Fruit fly (Drosophila melanogaster) Kc167 (cell line): ENCODE data around the gene ldbr.

Experiments used
- h ChIP-seq: fragments of >200 bp; optimal IDR thresholded peaks from 3 replicates; lab custom pipeline; 2018; ENCODE audit warnings: missing external identifiers
- insv ChIP-seq: fragments of >200 bp; optimal IDR thresholded peaks from 3 replicates; lab custom pipeline; 2018; ENCODE audit warnings: missing external identifiers
- psq ChIP-seq: fragments of >200 bp; optimal IDR thresholded peaks from 2 replicates; lab custom pipeline; 2017; ENCODE audit warnings: missing external identifiers
- ttk ChIP-seq: sonication (Bioruptor generic); optimal IDR thresholded peaks from 2 replicates; lab custom pipeline; 2017; ENCODE audit warnings: missing external identifiers

DNA sequence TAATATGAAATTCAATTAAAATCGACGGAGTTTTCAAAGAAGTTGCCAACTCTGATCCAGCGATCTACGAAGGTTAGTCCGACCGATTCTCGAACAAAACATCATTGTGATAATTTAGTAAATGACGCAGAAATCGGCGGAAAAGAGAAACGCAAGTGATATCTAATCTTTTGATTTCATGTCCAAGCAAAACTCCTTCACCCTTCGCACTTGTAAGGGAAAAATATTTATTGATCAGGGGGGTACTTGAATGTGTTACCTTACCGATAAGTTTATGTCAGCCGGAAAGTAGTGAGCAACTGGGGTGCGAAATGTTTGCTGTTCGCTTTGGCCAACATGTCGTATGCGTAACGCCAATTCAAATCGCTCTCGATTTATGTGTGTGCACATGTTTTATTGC lies 24.5 kb upstream of the ldbr start:
- TF ChIP-seq h (lab: Kevin White, UChicago), result no peak
- TF ChIP-seq insv (lab: Kevin White, UChicago), result no peak
- no peak for TF ChIP-seq psq (lab: Kevin White, UChicago)
- no peak for TF ChIP-seq ttk (lab: Kevin White, UChicago)
